Worm (Caenorhabditis elegans) whole organism, L1 larva: Measurements from ENCODE around the gene Y73F8A.20.

Source experiments
- C04F5.9 ChIP-seq: sonication (generic microtip); optimal IDR thresholded peaks from 2 replicates; lab custom pipeline; 2016; ENCODE audit warnings: missing genetic modification characterization, missing compliant biosample characterization
- C16A3.4 ChIP-seq: fragments of 150-350 bp; optimal IDR thresholded peaks from 2 replicates; lab custom pipeline; 2014; ENCODE audit warnings: missing biosample characterization, missing genetic modification characterization
- C34B4.2 ChIP-seq: sonication (generic microtip); optimal IDR thresholded peaks from 2 replicates; lab custom pipeline; 2017; ENCODE audit warnings: mild to moderate bottlenecking, missing genetic modification characterization, missing compliant biosample characterization
- F16B12.6 ChIP-seq: fragments of 150-350 bp; optimal IDR thresholded peaks from 2 replicates; lab custom pipeline; 2014; ENCODE audit warnings: missing biosample characterization, missing genetic modification characterization
- Y116A8C.19 ChIP-seq: sonication (generic microtip); optimal IDR thresholded peaks from 2 replicates; lab custom pipeline; 2016; ENCODE audit warnings: missing compliant biosample characterization, missing genetic modification characterization, borderline replicate concordance
- aha-1 ChIP-seq: fragments of 150-350 bp; optimal IDR thresholded peaks from 2 replicates; lab custom pipeline; 2014; ENCODE audit warnings: missing biosample characterization, missing genetic modification characterization
- aly-2 ChIP-seq: fragments of 150-350 bp; optimal IDR thresholded peaks from 2 replicates; lab custom pipeline; 2014; ENCODE audit warnings: missing biosample characterization, missing genetic modification characterization
- blmp-1 ChIP-seq: fragments of 150-350 bp; optimal IDR thresholded peaks from 2 replicates; lab custom pipeline; 2014; ENCODE audit warnings: missing biosample characterization, missing genetic modification characterization
- ceh-63 ChIP-seq: fragments of 200-800 bp; sonication (Bioruptor generic); optimal IDR thresholded peaks from 2 replicates; lab custom pipeline; 2018; ENCODE audit warnings: mild to moderate bottlenecking, missing genetic modification characterization, missing compliant biosample characterization
- ceh-82 ChIP-seq, 3 experiments: fragments of 150-350 bp in 1 of 3; sonication (generic microtip) in 2 of 3; optimal IDR thresholded peaks; 2 replicates each; lab custom pipeline; 2014 to 2017; ENCODE audit warnings: missing biosample characterization in 3 of 3, missing genetic modification characterization in 3 of 3
- ces-1 ChIP-seq: fragments of 150-350 bp; optimal IDR thresholded peaks from 2 replicates; lab custom pipeline; 2014; ENCODE audit warnings: missing biosample characterization, missing genetic modification reagents, missing genetic modification characterization
- efl-1 ChIP-seq, 4 experiments: fragments of 150-350 bp; optimal IDR thresholded peaks in 3 of 4; peaks in 1 of 4; 1 replicate in 1 of 4; 2 replicates in 3 of 4; lab custom pipeline; 2014; ENCODE audit warnings: missing biosample characterization in 2 of 4, missing genetic modification characterization in 2 of 4, missing genetic modification reagents in 2 of 4
- elt-2 ChIP-seq: sonication (generic microtip); optimal IDR thresholded peaks from 2 replicates; lab custom pipeline; 2016; ENCODE audit warnings: missing genetic modification characterization, mild to moderate bottlenecking, inconsistent platforms, missing compliant biosample characterization, missing genetic modification reagents
- elt-3 ChIP-seq, 6 experiments: fragments of 150-350 bp in 1 of 6; sonication (generic microtip); optimal IDR thresholded peaks; 2 replicates each; lab custom pipeline; 2017 to 2018; ENCODE audit warnings: missing biosample characterization in 6 of 6, missing genetic modification characterization in 6 of 6, inconsistent platforms in 1 of 6
- fkh-4 ChIP-seq: sonication (generic microtip); optimal IDR thresholded peaks from 2 replicates; lab custom pipeline; 2016; ENCODE audit warnings: missing compliant biosample characterization, missing genetic modification characterization, borderline replicate concordance
- grh-1 ChIP-seq: fragments of 200-800 bp; sonication (Bioruptor generic); IDR thresholded peaks from 2 replicates; pipeline ENCODE4 v1.3.6; 2022; ENCODE audit warnings: missing genetic modification reagents, missing genetic modification characterization, missing compliant biosample characterization
- irx-1 ChIP-seq: sonication (generic microtip); optimal IDR thresholded peaks from 2 replicates; lab custom pipeline; 2016; ENCODE audit warnings: missing genetic modification characterization, missing compliant biosample characterization
- isw-1 ChIP-seq: fragments of 200-800 bp; sonication (Bioruptor generic); IDR thresholded peaks from 2 replicates; pipeline ENCODE4 v1.3.6; 2022; ENCODE audit warnings: missing genetic modification characterization, missing compliant biosample characterization
- jun-1 ChIP-seq: fragments of 150-350 bp; optimal IDR thresholded peaks from 2 replicates; lab custom pipeline; 2014; ENCODE audit warnings: missing biosample characterization, missing genetic modification reagents, missing genetic modification characterization
- lin-14 ChIP-seq: fragments of 200-800 bp; sonication (Bioruptor generic); optimal IDR thresholded peaks from 2 replicates; lab custom pipeline; 2018; ENCODE audit warnings: mild to moderate bottlenecking, missing genetic modification characterization, moderate library complexity, missing compliant biosample characterization
- lin-35 ChIP-seq, 2 experiments: fragments of 150-350 bp; optimal IDR thresholded peaks; 2 replicates each; lab custom pipeline; 2014; ENCODE audit warnings: missing biosample characterization in 2 of 2, missing genetic modification characterization in 2 of 2, missing genetic modification reagents in 2 of 2
- mep-1 ChIP-seq: fragments of 150-350 bp; optimal IDR thresholded peaks from 2 replicates; lab custom pipeline; 2014; ENCODE audit warnings: missing biosample characterization, missing genetic modification characterization
- nhr-11 ChIP-seq: fragments of 150-350 bp; optimal IDR thresholded peaks from 2 replicates; lab custom pipeline; 2014; ENCODE audit warnings: missing biosample characterization, missing genetic modification characterization
- nhr-19 ChIP-seq: fragments of 200-800 bp; sonication (Bioruptor generic); conservative IDR thresholded peaks from 2 replicates; pipeline ENCODE4 v1.3.6; 2022; ENCODE audit warnings: missing genetic modification characterization, missing compliant biosample characterization
- nhr-20 ChIP-seq: sonication (generic microtip); optimal IDR thresholded peaks from 2 replicates; lab custom pipeline; 2016; ENCODE audit warnings: mild to moderate bottlenecking, missing genetic modification characterization, missing compliant biosample characterization
- nhr-71 ChIP-seq: sonication (generic microtip); optimal IDR thresholded peaks from 2 replicates; lab custom pipeline; 2016; ENCODE audit warnings: mild to moderate bottlenecking, missing genetic modification characterization, moderate library complexity, missing compliant biosample characterization
- nhr-77 ChIP-seq: fragments of 150-350 bp; optimal IDR thresholded peaks from 2 replicates; lab custom pipeline; 2014; ENCODE audit warnings: missing biosample characterization, missing genetic modification characterization
- nhr-85 ChIP-seq: sonication (generic microtip); peaks from one replicate; lab custom pipeline; 2016; ENCODE audit warnings: missing genetic modification characterization, inconsistent platforms, missing compliant biosample characterization
- nhr-90 ChIP-seq: sonication (generic microtip); optimal IDR thresholded peaks from 2 replicates; lab custom pipeline; 2016; ENCODE audit warnings: mild to moderate bottlenecking, missing genetic modification characterization, missing compliant biosample characterization; ENCODE audit not compliant: poor library complexity
- pax-3 ChIP-seq: fragments of 200-800 bp; sonication (Bioruptor generic); optimal IDR thresholded peaks from 2 replicates; lab custom pipeline; 2018; ENCODE audit warnings: mild to moderate bottlenecking, missing genetic modification characterization, moderate library complexity, missing compliant biosample characterization
- pqm-1 ChIP-seq: sonication (generic microtip); optimal IDR thresholded peaks from 3 replicates; lab custom pipeline; 2017; ENCODE audit warnings: missing biosample characterization, missing genetic modification characterization
- sptf-1 ChIP-seq: fragments of 150-350 bp; optimal IDR thresholded peaks from 2 replicates; lab custom pipeline; 2014; ENCODE audit warnings: missing biosample characterization, missing genetic modification characterization
- unc-86 ChIP-seq: sonication (generic microtip); optimal IDR thresholded peaks from 2 replicates; lab custom pipeline; 2016; ENCODE audit warnings: missing genetic modification characterization, missing compliant biosample characterization
- unc-98 ChIP-seq: fragments of 200-800 bp; sonication (Bioruptor generic); IDR thresholded peaks from 2 replicates; pipeline ENCODE4 v1.3.6; 2022; ENCODE audit warnings: missing genetic modification characterization, missing compliant biosample characterization
- zag-1 ChIP-seq: fragments of 150-350 bp; optimal IDR thresholded peaks from 2 replicates; lab custom pipeline; 2014; ENCODE audit warnings: missing biosample characterization, missing genetic modification characterization
- zip-4 ChIP-seq: fragments of 200-800 bp; sonication (Bioruptor generic); optimal IDR thresholded peaks from 2 replicates; lab custom pipeline; 2018; ENCODE audit warnings: mild to moderate bottlenecking, missing genetic modification characterization, moderate library complexity, missing compliant biosample characterization

Gene Y73F8A.20

ce11 chrIV:15393186-15393585, 14.9 kb downstream of the Y73F8A.20 start (continued):
- TF ChIP-seq irx-1 (tag; lab: Kevin White, UChicago) (no peak), aha-1 (tag; lab: Kevin White, UChicago) (no peak), nhr-71 (tag; lab: Kevin White, UChicago) (peak; percentile 0), nhr-11 (no peak), unc-98 (GFP tag; lab: Robert Waterston, UW) (no peak), C04F5.9 (tag; lab: Kevin White, UChicago) (no peak), ceh-63 (GFP tag; lab: Kevin White, UChicago) (no peak)

- no peak for TF ChIP-seq lin-35 (GFP tag; optimal IDR thresholded peaks at IDR 0.05; lab: Kevin White, UChicago)
- no peak for TF ChIP-seq C04F5.9 (tag; lab: Kevin White, UChicago)
- no peak for TF ChIP-seq pqm-1 (tag; lab: Kevin White, UChicago)
- TF ChIP-seq efl-1 (optimal IDR thresholded peaks at IDR 0.05; lab: Kevin White, UChicago): no peak
- no peak for TF ChIP-seq efl-1 (GFP tag; optimal IDR thresholded peaks at IDR 0.05 in 1 of 2; lab: Kevin White, UChicago)
- TF ChIP-seq grh-1: no peak
- no peak for TF ChIP-seq ces-1
- no peak for TF ChIP-seq F16B12.6 (tag; lab: Kevin White, UChicago)
- no peak for TF ChIP-seq aly-2 (tag; lab: Kevin White, UChicago)
- no peak for TF ChIP-seq Y116A8C.19 (tag; lab: Kevin White, UChicago)
- no peak for TF ChIP-seq zag-1 (tag; lab: Kevin White, UChicago)
- no peak for TF ChIP-seq pax-3
Measured at ce11 chrIV:15394544-15395125, 16.4 kb downstream of the Y73F8A.20 start.

ce11 chrIV:15395260-15395844, 17.1 kb downstream of the Y73F8A.20 start:
- TF ChIP-seq C34B4.2: no peak
- 0 out of 2 replicates have a peak, but pooled peaks have one; percentile 21 for TF ChIP-seq nhr-19 (GFP tag; lab: Robert Waterston, UW)
- no peak for TF ChIP-seq zip-4 (GFP tag; lab: Kevin White, UChicago)
- peak in 5 of 6 experiments; percentile 36 to 97 (median 59) for TF ChIP-seq elt-3 (tag; optimal IDR thresholded peaks at IDR 0.05; lab: Kevin White, UChicago)
- TF ChIP-seq isw-1 (GFP tag; lab: Robert Waterston, UW): no peak
- no peak for TF ChIP-seq unc-98 (GFP tag; lab: Robert Waterston, UW)
- TF ChIP-seq lin-14 (GFP tag; lab: Kevin White, UChicago): no peak
- peak; percentile 24 for TF ChIP-seq nhr-71 (tag; lab: Kevin White, UChicago)
- TF ChIP-seq elt-2 (tag; lab: Kevin White, UChicago): peak; percentile 77
- TF ChIP-seq grh-1: 0 out of 2 replicates have a peak, but pooled peaks have one; percentile 21
- no peak for TF ChIP-seq aha-1 (tag; lab: Kevin White, UChicago)
- no peak for TF ChIP-seq pax-3
- TF ChIP-seq nhr-90 (tag; lab: Kevin White, UChicago): peak; percentile 17
- no peak for TF ChIP-seq jun-1
- no peak for TF ChIP-seq mep-1 (tag; lab: Kevin White, UChicago)
- no peak for TF ChIP-seq ceh-82 (tag; optimal IDR thresholded peaks at IDR 0.05; lab: Kevin White, UChicago)
- no peak for TF ChIP-seq unc-86
- TF ChIP-seq lin-35 (GFP tag; optimal IDR thresholded peaks at IDR 0.05; lab: Kevin White, UChicago): peak in 1 of 2 experiments; percentile 19
- TF ChIP-seq blmp-1 (tag; lab: Kevin White, UChicago): peak; percentile 54
- peak; percentile 55 for TF ChIP-seq nhr-85 (tag; lab: Kevin White, UChicago)
- peak; percentile 71 for TF ChIP-seq nhr-20 (tag; lab: Kevin White, UChicago)
- no peak for TF ChIP-seq nhr-77
- no peak for TF ChIP-seq C16A3.4 (tag; lab: Kevin White, UChicago)
- no peak for TF ChIP-seq sptf-1 (tag; lab: Kevin White, UChicago)
- no peak for TF ChIP-seq fkh-4 (tag; lab: Kevin White, UChicago)
